Fruit fly (Drosophila melanogaster) whole organism, embryonic: ENCODE data around the gene Traf-like.

Experiments used
- Atf3 ChIP-seq: fragments of 200-800 bp; sonication (Bioruptor generic); optimal IDR thresholded peaks from 3 replicates; lab custom pipeline; 2016; ENCODE audit warnings: missing biosample characterization, missing genetic modification characterization
- Atf6 ChIP-seq: fragments of 200-800 bp; sonication (Bioruptor generic); IDR thresholded peaks from 2 replicates; pipeline ENCODE4 v1.3.6; 2022; ENCODE audit warnings: missing biosample characterization, missing genetic modification characterization
- C15 ChIP-seq: fragments of 200-800 bp; sonication (Bioruptor generic); IDR thresholded peaks from 3 replicates; pipeline ENCODE4 v1.3.6; 2022; ENCODE audit warnings: missing biosample characterization, missing genetic modification characterization
- CG11695 ChIP-seq: fragments of 200-800 bp; sonication (Bioruptor generic); IDR thresholded peaks from 3 replicates; pipeline ENCODE4 v1.3.6; 2022; ENCODE audit warnings: missing biosample characterization, missing genetic modification characterization
- CG12744 ChIP-seq: fragments of 200-800 bp; sonication (Bioruptor generic); optimal IDR thresholded peaks from 2 replicates; lab custom pipeline; 2016; ENCODE audit warnings: missing biosample characterization, missing genetic modification characterization
- CG12769 ChIP-seq: fragments of 200-800 bp; sonication (Bioruptor generic); optimal IDR thresholded peaks from 2 replicates; lab custom pipeline; 2019; ENCODE audit warnings: missing biosample characterization, mild to moderate bottlenecking, missing genetic modification characterization, moderate library complexity
- CG13123 ChIP-seq: fragments of 200-800 bp; sonication (Bioruptor generic); optimal IDR thresholded peaks from 2 replicates; lab custom pipeline; 2016; ENCODE audit warnings: missing biosample characterization, missing genetic modification characterization
- CG15073 ChIP-seq: fragments of 200-800 bp; sonication (Bioruptor generic); optimal IDR thresholded peaks from 2 replicates; lab custom pipeline; 2016; ENCODE audit warnings: missing biosample characterization, missing genetic modification characterization
- CG15696 ChIP-seq: fragments of 200-800 bp; sonication (Bioruptor generic); optimal IDR thresholded peaks from 2 replicates; lab custom pipeline; 2019; ENCODE audit warnings: missing biosample characterization, mild to moderate bottlenecking, missing genetic modification characterization, moderate library complexity
- CG16815 ChIP-seq: fragments of 200-800 bp; sonication (Bioruptor generic); optimal IDR thresholded peaks from 3 replicates; lab custom pipeline; 2017; ENCODE audit warnings: missing biosample characterization, mild to moderate bottlenecking, missing genetic modification characterization
- CG17359 ChIP-seq: fragments of 200-800 bp; sonication (Bioruptor generic); optimal IDR thresholded peaks from 3 replicates; lab custom pipeline; 2018; ENCODE audit warnings: missing biosample characterization, mild to moderate bottlenecking, missing genetic modification characterization, moderate library complexity
- CG17385 ChIP-seq: fragments of 200-800 bp; sonication (Bioruptor generic); optimal IDR thresholded peaks from 3 replicates; lab custom pipeline; 2018; ENCODE audit warnings: missing biosample characterization, mild to moderate bottlenecking, missing genetic modification characterization
- CG18619 ChIP-seq: fragments of 200-800 bp; sonication (Bioruptor generic); optimal IDR thresholded peaks from 3 replicates; lab custom pipeline; 2017; ENCODE audit warnings: missing biosample characterization, mild to moderate bottlenecking, missing genetic modification characterization
- CG2199 ChIP-seq: fragments of 200-800 bp; sonication (Bioruptor generic); IDR thresholded peaks from 3 replicates; pipeline ENCODE4 v1.3.6; 2022; ENCODE audit warnings: missing biosample characterization, missing genetic modification characterization
- CG31441 ChIP-seq: fragments of 200-800 bp; sonication (Bioruptor generic); IDR thresholded peaks from 2 replicates; pipeline ENCODE4 v1.3.6; 2022; ENCODE audit warnings: missing biosample characterization, missing genetic modification characterization
- CG34224 ChIP-seq: fragments of 200-800 bp; sonication (Bioruptor generic); IDR thresholded peaks from 3 replicates; pipeline ENCODE4 v1.3.6; 2022; ENCODE audit warnings: missing biosample characterization, missing genetic modification characterization; ENCODE audit not compliant: partially characterized antibody
- CG34376 ChIP-seq: fragments of 200-800 bp; sonication (Bioruptor generic); optimal IDR thresholded peaks from 2 replicates; lab custom pipeline; 2018; ENCODE audit warnings: missing biosample characterization, mild to moderate bottlenecking, missing genetic modification characterization
- CG42726 ChIP-seq: fragments of 200-800 bp; sonication (Bioruptor generic); IDR thresholded peaks from 2 replicates; pipeline ENCODE4 v1.3.6; 2022; ENCODE audit warnings: missing biosample characterization, missing genetic modification characterization; ENCODE audit not compliant: partially characterized antibody
- CG4617 ChIP-seq: fragments of 200-800 bp; sonication (Bioruptor generic); optimal IDR thresholded peaks from 3 replicates; lab custom pipeline; 2016; ENCODE audit warnings: missing biosample characterization, missing genetic modification characterization, borderline replicate concordance
- CG6765 ChIP-seq: fragments of 200-800 bp; sonication (Bioruptor generic); optimal IDR thresholded peaks from 3 replicates; lab custom pipeline; 2017; ENCODE audit warnings: missing biosample characterization, mild to moderate bottlenecking, missing genetic modification characterization
- CG6791 ChIP-seq: fragments of 200-800 bp; sonication (Bioruptor generic); IDR thresholded peaks from 3 replicates; pipeline ENCODE4 v1.3.6; 2022; ENCODE audit warnings: missing biosample characterization, missing genetic modification characterization; ENCODE audit not compliant: partially characterized antibody
- CG7928 ChIP-seq: fragments of 200-800 bp; sonication (Bioruptor generic); optimal IDR thresholded peaks from 2 replicates; lab custom pipeline; 2017; ENCODE audit warnings: missing biosample characterization, mild to moderate bottlenecking, missing genetic modification characterization
- CG7963 ChIP-seq: fragments of 200-800 bp; sonication (Bioruptor generic); IDR thresholded peaks from 3 replicates; pipeline ENCODE4 v1.3.6; 2022; ENCODE audit warnings: missing biosample characterization, missing genetic modification characterization; ENCODE audit not compliant: partially characterized antibody
- CG8924 ChIP-seq: fragments of 200-800 bp; optimal IDR thresholded peaks from 3 replicates; lab custom pipeline; 2019; ENCODE audit warnings: missing biosample characterization, mild to moderate bottlenecking, missing genetic modification characterization, moderate library complexity
- CG9932 ChIP-seq: fragments of 200-800 bp; sonication (Bioruptor generic); IDR thresholded peaks from 2 replicates; pipeline ENCODE4 v1.3.6; 2022; ENCODE audit warnings: missing biosample characterization, missing genetic modification characterization
- CHES-1-like ChIP-seq: fragments of 200-800 bp; sonication (Bioruptor generic); optimal IDR thresholded peaks from 2 replicates; lab custom pipeline; 2016; ENCODE audit warnings: missing biosample characterization, missing genetic modification characterization
- Doc3 ChIP-seq: fragments of 200-800 bp; sonication (Bioruptor generic); IDR thresholded peaks from 3 replicates; pipeline ENCODE4 v1.3.6; 2022; ENCODE audit warnings: missing biosample characterization, missing genetic modification characterization; ENCODE audit not compliant: partially characterized antibody
- Dref ChIP-seq: fragments of 200-800 bp; sonication (Bioruptor generic); IDR thresholded peaks from 2 replicates; pipeline ENCODE4 v1.3.6; 2022; ENCODE audit warnings: missing biosample characterization, missing genetic modification characterization
- Fer3 ChIP-seq: fragments of 200-800 bp; sonication (Bioruptor generic); optimal IDR thresholded peaks from 2 replicates; lab custom pipeline; 2018; ENCODE audit warnings: missing biosample characterization, mild to moderate bottlenecking, missing genetic modification characterization, moderate library complexity
- MBD-R2 ChIP-seq: fragments of 200-800 bp; sonication (Bioruptor generic); IDR thresholded peaks from 2 replicates; pipeline ENCODE4 v1.3.6; 2022; ENCODE audit warnings: missing biosample characterization, missing genetic modification characterization
- NK7.1 ChIP-seq: fragments of 200-800 bp; sonication (Bioruptor generic); optimal IDR thresholded peaks from 3 replicates; lab custom pipeline; 2016; ENCODE audit warnings: missing biosample characterization, missing genetic modification characterization
- Six4 ChIP-seq: fragments of 200-800 bp; sonication (Bioruptor generic); optimal IDR thresholded peaks from 2 replicates; lab custom pipeline; 2016; ENCODE audit warnings: missing biosample characterization, missing genetic modification characterization
- Trl ChIP-seq, 3 experiments: fragments of >200 bp in 2 of 3; fragments of 200-800 bp in 1 of 3; sonication (Bioruptor generic) in 1 of 3; optimal IDR thresholded peaks; 2 replicates in 1 of 3; 3 replicates in 2 of 3; lab custom pipeline; 2016 to 2017; ENCODE audit warnings: missing biosample characterization in 1 of 3, missing genetic modification characterization in 1 of 3
- bbx ChIP-seq: fragments of 200-800 bp; sonication (Bioruptor generic); IDR thresholded peaks from 2 replicates; pipeline ENCODE4 v1.3.6; 2022; ENCODE audit warnings: missing biosample characterization, missing genetic modification characterization; ENCODE audit not compliant: partially characterized antibody
- cato ChIP-seq: fragments of 200-800 bp; sonication (Bioruptor generic); optimal IDR thresholded peaks from 2 replicates; lab custom pipeline; 2016; ENCODE audit warnings: missing biosample characterization, missing genetic modification characterization, borderline replicate concordance
- caup ChIP-seq: fragments of 200-800 bp; sonication (Bioruptor generic); optimal IDR thresholded peaks from 3 replicates; lab custom pipeline; 2017; ENCODE audit warnings: missing biosample characterization, mild to moderate bottlenecking, missing genetic modification characterization, moderate library complexity; ENCODE audit not compliant: severe bottlenecking
- chif ChIP-seq, 2 experiments: fragments of 200-800 bp; sonication (Bioruptor generic); optimal IDR thresholded peaks; 3 replicates each; lab custom pipeline; 2016; ENCODE audit warnings: missing biosample characterization in 2 of 2, missing genetic modification characterization in 2 of 2
- esg ChIP-seq: fragments of 200-800 bp; sonication (Bioruptor generic); conservative IDR thresholded peaks from 2 replicates; pipeline ENCODE4 v1.3.6; 2022; ENCODE audit warnings: missing biosample characterization, missing genetic modification characterization
- fd102C ChIP-seq: fragments of 200-800 bp; sonication (Bioruptor generic); optimal IDR thresholded peaks from 2 replicates; lab custom pipeline; 2018; ENCODE audit warnings: missing biosample characterization, mild to moderate bottlenecking, missing genetic modification characterization, moderate library complexity
- inv ChIP-seq: fragments of 200-800 bp; sonication (Bioruptor generic); IDR thresholded peaks from 2 replicates; pipeline ENCODE4 v1.3.6; 2022; ENCODE audit warnings: missing biosample characterization, missing genetic modification characterization; ENCODE audit not compliant: partially characterized antibody
- mirr ChIP-seq: fragments of 200-800 bp; sonication (Bioruptor generic); optimal IDR thresholded peaks from 3 replicates; lab custom pipeline; 2018; ENCODE audit warnings: missing biosample characterization, mild to moderate bottlenecking, missing genetic modification characterization
- oc ChIP-seq: fragments of 200-800 bp; sonication (Bioruptor generic); optimal IDR thresholded peaks from 2 replicates; lab custom pipeline; 2018; ENCODE audit warnings: missing biosample characterization, mild to moderate bottlenecking, missing genetic modification characterization, moderate library complexity
- pros ChIP-seq: fragments of 200-800 bp; sonication (Bioruptor generic); optimal IDR thresholded peaks from 3 replicates; lab custom pipeline; 2019; ENCODE audit warnings: missing biosample characterization, mild to moderate bottlenecking, missing genetic modification characterization, moderate library complexity
- schlank ChIP-seq: fragments of 200-800 bp; sonication (Bioruptor generic); optimal IDR thresholded peaks from 2 replicates; lab custom pipeline; 2018; ENCODE audit warnings: missing biosample characterization, mild to moderate bottlenecking, missing genetic modification characterization
- vfl ChIP-seq: fragments of 200-800 bp; sonication (Bioruptor generic); optimal IDR thresholded peaks from 2 replicates; lab custom pipeline; 2016; ENCODE audit warnings: missing biosample characterization, missing genetic modification characterization
- vnd ChIP-seq: fragments of 200-800 bp; sonication (Bioruptor generic); IDR thresholded peaks from 3 replicates; pipeline ENCODE4 v1.3.6; 2022; ENCODE audit warnings: missing biosample characterization, missing genetic modification characterization; ENCODE audit not compliant: partially characterized antibody
- zen ChIP-seq: fragments of 200-800 bp; sonication (Bioruptor generic); optimal IDR thresholded peaks from 3 replicates; lab custom pipeline; 2018; ENCODE audit warnings: missing biosample characterization, mild to moderate bottlenecking, missing genetic modification characterization, moderate library complexity
- zf30C ChIP-seq: fragments of 200-800 bp; sonication (Bioruptor generic); optimal IDR thresholded peaks from 3 replicates; lab custom pipeline; 2018; ENCODE audit warnings: missing biosample characterization, mild to moderate bottlenecking, missing genetic modification characterization

Gene Traf-like

DNA sequence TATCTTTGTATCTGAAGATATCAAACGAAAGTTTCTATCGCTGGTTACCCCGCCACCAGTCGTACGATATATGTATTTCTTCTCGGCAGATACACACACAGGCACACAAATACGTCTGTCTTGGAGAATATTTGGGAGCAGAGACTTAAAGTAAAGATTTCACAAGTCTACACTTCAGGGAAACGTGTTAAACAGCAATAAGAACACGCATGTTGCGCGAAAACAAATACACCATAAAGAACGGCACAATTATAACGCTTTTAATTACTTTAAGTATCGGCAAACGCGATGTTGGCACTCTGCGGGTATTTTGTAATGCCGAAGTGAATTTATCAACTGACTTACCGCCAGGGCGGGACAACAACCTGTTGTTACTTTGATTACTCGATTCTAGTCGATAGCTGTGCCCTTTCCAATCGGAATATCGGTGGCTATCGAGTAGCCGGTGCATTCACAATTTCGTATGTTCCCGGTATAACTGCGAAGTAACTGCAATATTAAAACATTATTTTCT lies 7.1 kb downstream of the Traf-like start, which contains the start of gene AnxB11 (continued):
- TF ChIP-seq CG13123 (GFP tag; lab: Kevin White, UChicago) (no peak), C15 (GFP tag; lab: Robert Waterston, UW) (no peak), CG4617 (GFP tag; lab: Kevin White, UChicago) (peak; percentile 23), schlank (no peak), mirr (GFP tag; lab: Kevin White, UChicago) (peak; percentile 56), CG16815 (GFP tag; lab: Kevin White, UChicago) (no peak), Dref (GFP tag; lab: Robert Waterston, UW) (peak; percentile 89), esg (GFP tag; lab: Robert Waterston, UW) (no peak), cato (no peak), CG42726 (peak; percentile 30; the same call in 1 of the 2 replicates), Six4 (GFP tag; lab: Kevin White, UChicago) (no peak), Doc3 (GFP tag; lab: Robert Waterston, UW) (0 out of 3 replicates have a peak, but pooled peaks have one; percentile 26), inv (GFP tag; lab: Robert Waterston, UW) (no peak), CG31441 (GFP tag; lab: Robert Waterston, UW) (no peak), CG12769 (tag; lab: Kevin White, UChicago) (peak; percentile 24), pros (GFP tag; lab: Kevin White, UChicago) (peak; percentile 51), CG15073 (GFP tag; lab: Kevin White, UChicago) (no peak), CG12744 (GFP tag; lab: Kevin White, UChicago) (no peak), CG17359 (tag; lab: Kevin White, UChicago) (no peak), CHES-1-like (no peak), CG18619 (GFP tag; lab: Kevin White, UChicago) (no peak), Fer3 (no peak), zen (tag; lab: Kevin White, UChicago) (no peak), chif (GFP tag; optimal IDR thresholded peaks at IDR 0.05; lab: Kevin White, UChicago) (no peak), CG6765 (GFP tag; lab: Kevin White, UChicago) (no peak), zf30C (GFP tag; lab: Kevin White, UChicago) (no peak), fd102C (GFP tag; lab: Kevin White, UChicago) (no peak), CG17385 (no peak), CG9932 (GFP tag; lab: Robert Waterston, UW) (no peak), Trl (optimal IDR thresholded peaks at IDR 0.05; lab: Kevin White, UChicago) (no peak), Trl (GFP tag; optimal IDR thresholded peaks at IDR 0.05; lab: Kevin White, UChicago) (no peak), CG7963 (GFP tag; lab: Robert Waterston, UW) (peak; percentile 84), CG6791 (GFP tag; lab: Robert Waterston, UW) (peak; percentile 76), vnd (GFP tag; lab: Robert Waterston, UW) (peak; percentile 33; the same call in 2 of the 3 replicates), Atf6 (GFP tag; lab: Robert Waterston, UW) (no peak), caup (GFP tag; lab: Kevin White, UChicago) (no peak), CG11695 (GFP tag; lab: Robert Waterston, UW) (no peak), NK7.1 (GFP tag; lab: Kevin White, UChicago) (no peak), MBD-R2 (GFP tag; lab: Robert Waterston, UW) (peak; percentile 37; the same call in 1 of the 2 replicates), Atf3 (GFP tag; lab: Kevin White, UChicago) (no peak), bbx (peak; percentile 72), CG15696 (tag; lab: Kevin White, UChicago) (no peak), CG8924 (tag; lab: Kevin White, UChicago) (peak; percentile 8), CG7928 (peak; percentile 88), CG34376 (GFP tag; lab: Kevin White, UChicago) (peak; percentile 53), CG34224 (peak; percentile 45; the same call in 2 of the 3 replicates), vfl (no peak), oc (tag; lab: Kevin White, UChicago) (peak; percentile 10), CG2199 (GFP tag; lab: Robert Waterston, UW) (0 out of 3 replicates have a peak, but pooled peaks have one; percentile 15)
